Worm (Caenorhabditis elegans) whole organism, L4/young adult: Measurements from ENCODE around the gene madf-5.

ENCODE experiments used
- W03F9.2 ChIP-seq: fragments of 150-350 bp; optimal IDR thresholded peaks from 2 replicates; lab custom pipeline; 2014; ENCODE audit warnings: missing biosample characterization, missing genetic modification characterization
- dao-5 ChIP-seq: sonication (generic microtip); optimal IDR thresholded peaks from 2 replicates; lab custom pipeline; 2016; ENCODE audit warnings: missing genotype, missing genetic modification characterization, moderate library complexity, missing compliant biosample characterization
- him-1 ChIP-seq: sonication (generic microtip); optimal IDR thresholded peaks from 2 replicates; lab custom pipeline; 2016; ENCODE audit warnings: missing genotype, missing genetic modification reagents, missing genetic modification characterization, missing compliant biosample characterization

- TF ChIP-seq him-1 (tag; lab: Kevin White, UChicago) (no peak), W03F9.2 (tag; lab: Kevin White, UChicago) (no peak), dao-5 (tag; lab: Kevin White, UChicago) (no peak)
Measured at ce11 chrII:14608508-14608907, 35.1 kb downstream of the madf-5 start.
